Worm (Caenorhabditis elegans) whole organism, L3 larva: Measurements from ENCODE around the gene allo-1.

Source experiments
- fkh-10 ChIP-seq: sonication (generic microtip); optimal IDR thresholded peaks from 2 replicates; lab custom pipeline; 2017; ENCODE audit warnings: missing biosample characterization, missing genetic modification reagents, missing genetic modification characterization
- jun-1 ChIP-seq: fragments of 150-350 bp; optimal IDR thresholded peaks from 2 replicates; lab custom pipeline; 2014; ENCODE audit warnings: missing biosample characterization, missing genetic modification reagents, missing genetic modification characterization
- lin-39 ChIP-seq: fragments of 150-350 bp; optimal IDR thresholded peaks from 2 replicates; lab custom pipeline; 2018; ENCODE audit warnings: missing biosample characterization, missing genetic modification reagents, missing genetic modification characterization
- mdl-1 ChIP-seq: fragments of 150-350 bp; optimal IDR thresholded peaks from 2 replicates; lab custom pipeline; 2014; ENCODE audit warnings: missing biosample characterization, missing genetic modification characterization
- nhr-11 ChIP-seq: fragments of 150-350 bp; optimal IDR thresholded peaks from 2 replicates; lab custom pipeline; 2014; ENCODE audit warnings: missing biosample characterization, missing genetic modification characterization
- nhr-25 ChIP-seq: sonication (generic microtip); optimal IDR thresholded peaks from 2 replicates; lab custom pipeline; 2017; ENCODE audit warnings: missing biosample characterization, missing genetic modification characterization
- nhr-28 ChIP-seq: fragments of 150-350 bp; optimal IDR thresholded peaks from 2 replicates; lab custom pipeline; 2014; ENCODE audit warnings: missing biosample characterization, missing genetic modification characterization
- pqm-1 ChIP-seq: fragments of 150-350 bp; optimal IDR thresholded peaks from 2 replicates; lab custom pipeline; 2017; ENCODE audit warnings: missing biosample characterization, missing genetic modification characterization, inconsistent platforms
- sea-2 ChIP-seq: fragments of 150-350 bp; sonication (generic microtip); optimal IDR thresholded peaks from 4 replicates; lab custom pipeline; 2014; ENCODE audit warnings: missing biosample characterization, missing genetic modification reagents, missing genetic modification characterization
- unc-39 ChIP-seq: sonication (generic microtip); optimal IDR thresholded peaks from 4 replicates; lab custom pipeline; 2017; ENCODE audit warnings: missing biosample characterization, missing genetic modification characterization
- zag-1 ChIP-seq: fragments of 150-350 bp; optimal IDR thresholded peaks from 2 replicates; lab custom pipeline; 2014; ENCODE audit warnings: missing biosample characterization, missing genetic modification characterization
- ztf-11 ChIP-seq: fragments of 150-350 bp; optimal IDR thresholded peaks from 2 replicates; lab custom pipeline; 2014; ENCODE audit warnings: missing biosample characterization, missing genetic modification characterization

DNA sequence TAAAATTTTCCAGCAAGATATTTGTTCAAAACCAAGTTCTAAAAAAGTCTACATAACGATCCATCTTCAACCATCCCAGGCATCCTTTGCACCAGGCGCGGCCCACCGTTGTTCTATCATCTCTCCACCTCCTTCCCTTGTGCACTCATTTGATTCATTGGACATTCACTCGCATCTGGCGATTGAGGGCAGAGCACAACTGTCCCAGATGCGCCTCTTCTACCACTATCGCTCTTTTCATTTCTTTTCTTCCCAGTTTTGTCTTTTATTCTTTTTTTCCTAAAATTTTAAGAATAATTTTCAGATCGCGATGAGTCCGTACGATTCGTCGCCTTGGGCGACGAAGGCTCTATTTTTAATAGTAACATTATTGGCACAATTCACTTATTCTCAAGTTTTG, 30.3 kb downstream of the allo-1 start, which contains the start of gene epi-1:
- TF ChIP-seq jun-1 (no peak), pqm-1 (no peak), lin-39 (tag; lab: Kevin White, UChicago) (no peak), nhr-11 (tag; lab: Kevin White, UChicago) (no peak), sea-2 (no peak), ztf-11 (tag; lab: Kevin White, UChicago) (no peak), zag-1 (no peak), unc-39 (tag; lab: Kevin White, UChicago) (no peak), fkh-10 (no peak), mdl-1 (tag; lab: Kevin White, UChicago) (no peak), nhr-25 (tag; lab: Kevin White, UChicago) (no peak), nhr-28 (tag; lab: Kevin White, UChicago) (no peak)
